Fruit fly (Drosophila melanogaster): ENCODE measurements around the gene CG11537.

CG11537 gene

dm6 chr3L:3184104-3184503 lies 40.8 kb upstream of the CG11537 start, which contains the start of gene CG42494:
CG42494 (plus strand) TSS chr3L:3184404.
- TF ChIP-seq CG10348 (GFP tag; IDR thresholded peaks at IDR 0.05) = no peak
- TF ChIP-seq CG13204 (GFP tag; optimal IDR thresholded peaks at IDR 0.05) = no peak
- TF ChIP-seq gl (tag; optimal IDR thresholded peaks at IDR 0.05) = no peak
- TF ChIP-seq rn (GFP tag; IDR thresholded peaks at IDR 0.05) = no peak
- no peak for TF ChIP-seq Snoo (tag; optimal IDR thresholded peaks at IDR 0.05)
- TF ChIP-seq CG15710 (tag; optimal IDR thresholded peaks at IDR 0.05) = no peak
- no peak for TF ChIP-seq CG17806 (tag; optimal IDR thresholded peaks at IDR 0.05)
- no peak for TF ChIP-seq CG14655 (GFP tag; optimal IDR thresholded peaks at IDR 0.05)
- TF ChIP-seq Ets98B (GFP tag; IDR thresholded peaks at IDR 0.05) = no peak
- no peak for TF ChIP-seq CG12605 (GFP tag; IDR thresholded peaks at IDR 0.05)
- no peak for TF ChIP-seq EcR (GFP tag; optimal IDR thresholded peaks at IDR 0.05)
- TF ChIP-seq CG4496 (GFP tag; IDR thresholded peaks at IDR 0.05) = no peak
- TF ChIP-seq Pif1A (GFP tag; optimal IDR thresholded peaks at IDR 0.05) = no peak
- TF ChIP-seq CG32121 (GFP tag; IDR thresholded peaks at IDR 0.05) = no peak

- TF ChIP-seq Pif1B (GFP tag; optimal IDR thresholded peaks at IDR 0.05) (peak; percentile 92), CG32121 (GFP tag; IDR thresholded peaks at IDR 0.05) (peak; percentile 81), CG14655 (GFP tag; optimal IDR thresholded peaks at IDR 0.05) (no peak), CG9948 (tag; optimal IDR thresholded peaks at IDR 0.05) (peak; percentile 93), fd96Ca (GFP tag; IDR thresholded peaks at IDR 0.05) (peak; percentile 92), CG12605 (GFP tag; IDR thresholded peaks at IDR 0.05) (peak; percentile 91), CG34367 (tag; optimal IDR thresholded peaks at IDR 0.05) (peak; percentile 89), Ets98B (GFP tag; IDR thresholded peaks at IDR 0.05) (peak; percentile 92), CG15710 (tag; optimal IDR thresholded peaks at IDR 0.05) (peak; percentile 93), EcR (GFP tag; optimal IDR thresholded peaks at IDR 0.05) (peak; percentile 98), CG17806 (tag; optimal IDR thresholded peaks at IDR 0.05) (peak; percentile 93), CG4496 (GFP tag; IDR thresholded peaks at IDR 0.05) (peak; percentile 95), CG13204 (GFP tag; optimal IDR thresholded peaks at IDR 0.05) (peak; percentile 87), Pif1A (GFP tag; optimal IDR thresholded peaks at IDR 0.05) (no peak), gl (tag; optimal IDR thresholded peaks at IDR 0.05) (peak; percentile 89), Snoo (tag; optimal IDR thresholded peaks at IDR 0.05) (peak; percentile 92), rn (GFP tag; IDR thresholded peaks at IDR 0.05) (peak; percentile 78), D1 (tag; optimal IDR thresholded peaks at IDR 0.05) (no peak), CG8301 (tag; optimal IDR thresholded peaks at IDR 0.05) (peak; percentile 94), CG10348 (GFP tag; IDR thresholded peaks at IDR 0.05) (peak; percentile 19; the same call in 1 of the 2 replicates), CG8159 (tag; optimal IDR thresholded peaks at IDR 0.05) (peak; percentile 95)
Observed at dm6 chr3L:3179474-3179873, 36.2 kb upstream of the CG11537 start.

- TF ChIP-seq CG32121 (GFP tag; IDR thresholded peaks at IDR 0.05) = peak; percentile 35; the same call in 1 of the 2 replicates
- no peak for TF ChIP-seq CG9948 (tag; optimal IDR thresholded peaks at IDR 0.05)
- TF ChIP-seq fd96Ca (GFP tag; IDR thresholded peaks at IDR 0.05) = 0 out of 3 replicates have a peak, but pooled peaks have one; percentile 53
- no peak for TF ChIP-seq rn (GFP tag; IDR thresholded peaks at IDR 0.05)
- TF ChIP-seq CG10348 (GFP tag; IDR thresholded peaks at IDR 0.05) = peak; percentile 16; the same call in 1 of the 2 replicates
- TF ChIP-seq EcR (GFP tag; optimal IDR thresholded peaks at IDR 0.05) = peak; percentile 7
- TF ChIP-seq CG4496 (GFP tag; IDR thresholded peaks at IDR 0.05) = no peak
Observed at dm6 chr3L:3178530-3179096, 35.4 kb upstream of the CG11537 start, which contains the start of the genes MnM and Girdin. MnM (minus strand) TSS chr3L:3178580. Girdin (plus strand) TSS chr3L:3178930.

- TF ChIP-seq Pif1B (GFP tag; optimal IDR thresholded peaks at IDR 0.05) (no peak), CG9948 (tag; optimal IDR thresholded peaks at IDR 0.05) (no peak), CG8159 (tag; optimal IDR thresholded peaks at IDR 0.05) (no peak), CG12605 (GFP tag; IDR thresholded peaks at IDR 0.05) (no peak), CG34367 (tag; optimal IDR thresholded peaks at IDR 0.05) (no peak), fd96Ca (GFP tag; IDR thresholded peaks at IDR 0.05) (no peak), CG4496 (GFP tag; IDR thresholded peaks at IDR 0.05) (no peak), Pif1A (GFP tag; optimal IDR thresholded peaks at IDR 0.05) (no peak), CG14655 (GFP tag; optimal IDR thresholded peaks at IDR 0.05) (no peak), CG13204 (GFP tag; optimal IDR thresholded peaks at IDR 0.05) (no peak), CG10348 (GFP tag; IDR thresholded peaks at IDR 0.05) (no peak), CG15710 (tag; optimal IDR thresholded peaks at IDR 0.05) (no peak), CG17806 (tag; optimal IDR thresholded peaks at IDR 0.05) (no peak), Ets98B (GFP tag; IDR thresholded peaks at IDR 0.05) (no peak)
Observed at dm6 chr3L:3177872-3178271, 34.6 kb upstream of the CG11537 start.

- TF ChIP-seq CG15710 (tag; optimal IDR thresholded peaks at IDR 0.05) (no peak), rn (GFP tag; IDR thresholded peaks at IDR 0.05) (no peak), CG12605 (GFP tag; IDR thresholded peaks at IDR 0.05) (no peak), fd96Ca (GFP tag; IDR thresholded peaks at IDR 0.05) (no peak), Snoo (tag; optimal IDR thresholded peaks at IDR 0.05) (no peak), Pif1B (GFP tag; optimal IDR thresholded peaks at IDR 0.05) (no peak), CG17806 (tag; optimal IDR thresholded peaks at IDR 0.05) (no peak), CG9948 (tag; optimal IDR thresholded peaks at IDR 0.05) (no peak), D1 (tag; optimal IDR thresholded peaks at IDR 0.05) (no peak), gl (tag; optimal IDR thresholded peaks at IDR 0.05) (no peak), EcR (GFP tag; optimal IDR thresholded peaks at IDR 0.05) (no peak), CG32121 (GFP tag; IDR thresholded peaks at IDR 0.05) (no peak), CG10348 (GFP tag; IDR thresholded peaks at IDR 0.05) (no peak), CG8301 (tag; optimal IDR thresholded peaks at IDR 0.05) (no peak), Ets98B (GFP tag; IDR thresholded peaks at IDR 0.05) (no peak), CG34367 (tag; optimal IDR thresholded peaks at IDR 0.05) (no peak), CG13204 (GFP tag; optimal IDR thresholded peaks at IDR 0.05) (no peak), CG14655 (GFP tag; optimal IDR thresholded peaks at IDR 0.05) (no peak), CG8159 (tag; optimal IDR thresholded peaks at IDR 0.05) (no peak), CG4496 (GFP tag; IDR thresholded peaks at IDR 0.05) (no peak)
Observed at dm6 chr3L:3172445-3172844, 29.2 kb upstream of the CG11537 start, which contains the start of gene CG14963. CG14963 (minus strand) TSS chr3L:3172545.
